Fruit fly (Drosophila melanogaster) whole organism, embryonic: ENCODE results near the gene RhoBTB.
A peak's percentile ranks its signal among the peaks of the same experiment; 100 is the strongest.

ENCODE experiments used
- C15 ChIP-seq: fragments of 200-800 bp; sonication (Bioruptor generic); IDR thresholded peaks from 3 replicates; pipeline ENCODE4 v1.3.6; 2022; ENCODE audit warnings: missing biosample characterization, missing genetic modification characterization
- CG10366 ChIP-seq: fragments of 200-800 bp; sonication (Bioruptor generic); IDR thresholded peaks from 2 replicates; pipeline ENCODE4 v1.3.6; 2022; ENCODE audit warnings: missing biosample characterization, missing genetic modification characterization
- CG11696 ChIP-seq: fragments of 200-800 bp; sonication (Bioruptor generic); IDR thresholded peaks from 2 replicates; pipeline ENCODE4 v1.3.6; 2022; ENCODE audit warnings: missing biosample characterization, missing genetic modification characterization
- CG1233 ChIP-seq: fragments of 200-800 bp; sonication (Bioruptor generic); optimal IDR thresholded peaks from 4 replicates; lab custom pipeline; 2018; ENCODE audit warnings: missing biosample characterization, mild to moderate bottlenecking, missing genetic modification characterization
- CG13775 ChIP-seq: fragments of 200-800 bp; sonication (Bioruptor generic); optimal IDR thresholded peaks from 3 replicates; lab custom pipeline; 2017; ENCODE audit warnings: missing biosample characterization, mild to moderate bottlenecking, missing genetic modification characterization
- CG1602 ChIP-seq: fragments of 200-800 bp; sonication (Bioruptor generic); optimal IDR thresholded peaks from 3 replicates; lab custom pipeline; 2016; ENCODE audit warnings: missing biosample characterization, missing genetic modification characterization
- CG1647 ChIP-seq: fragments of 200-800 bp; sonication (Bioruptor generic); optimal IDR thresholded peaks from 3 replicates; lab custom pipeline; 2016; ENCODE audit warnings: missing biosample characterization, missing genetic modification characterization
- CG16813 ChIP-seq: fragments of 200-800 bp; sonication (Bioruptor generic); IDR thresholded peaks from 3 replicates; pipeline ENCODE4 v1.3.6; 2022; ENCODE audit warnings: missing biosample characterization, missing genetic modification characterization; ENCODE audit not compliant: partially characterized antibody
- CG17912 ChIP-seq: fragments of 200-800 bp; sonication (Bioruptor generic); optimal IDR thresholded peaks from 2 replicates; lab custom pipeline; 2018; ENCODE audit warnings: missing biosample characterization, mild to moderate bottlenecking, missing genetic modification characterization
- CG18476 ChIP-seq: fragments of 200-800 bp; sonication (Bioruptor generic); optimal IDR thresholded peaks from 2 replicates; lab custom pipeline; 2016; ENCODE audit warnings: missing biosample characterization, mild to moderate bottlenecking, missing genetic modification characterization
- CG18599 ChIP-seq: fragments of 200-800 bp; sonication (Bioruptor generic); optimal IDR thresholded peaks from 3 replicates; lab custom pipeline; 2017; ENCODE audit warnings: missing biosample characterization, missing genetic modification characterization, mild to moderate bottlenecking, moderate library complexity, missing genetic modification reagents
- CG18764 ChIP-seq: fragments of 200-800 bp; sonication (Bioruptor generic); optimal IDR thresholded peaks from 3 replicates; lab custom pipeline; 2016; ENCODE audit warnings: missing biosample characterization, missing genetic modification characterization
- CG2199 ChIP-seq: fragments of 200-800 bp; sonication (Bioruptor generic); IDR thresholded peaks from 3 replicates; pipeline ENCODE4 v1.3.6; 2022; ENCODE audit warnings: missing biosample characterization, missing genetic modification characterization
- CG2678 ChIP-seq: fragments of 200-800 bp; sonication (Bioruptor generic); optimal IDR thresholded peaks from 3 replicates; lab custom pipeline; 2019; ENCODE audit warnings: missing biosample characterization, mild to moderate bottlenecking, missing genetic modification characterization, moderate library complexity
- CG2889 ChIP-seq: fragments of 200-800 bp; sonication (Bioruptor generic); IDR thresholded peaks from 3 replicates; pipeline ENCODE4 v1.3.6; 2022; ENCODE audit warnings: missing biosample characterization, missing genetic modification characterization
- CG34376 ChIP-seq: fragments of 200-800 bp; sonication (Bioruptor generic); optimal IDR thresholded peaks from 2 replicates; lab custom pipeline; 2018; ENCODE audit warnings: missing biosample characterization, mild to moderate bottlenecking, missing genetic modification characterization
- CG3847 ChIP-seq: fragments of 200-800 bp; sonication (Bioruptor generic); IDR thresholded peaks from 2 replicates; pipeline ENCODE4 v1.3.6; 2022; ENCODE audit warnings: missing biosample characterization, missing genetic modification characterization
- CG4730 ChIP-seq: fragments of 200-800 bp; sonication (Bioruptor generic); IDR thresholded peaks from 2 replicates; pipeline ENCODE4 v1.3.6; 2022; ENCODE audit warnings: missing biosample characterization, missing genetic modification characterization
- CG6689 ChIP-seq: fragments of 200-800 bp; sonication (Bioruptor generic); IDR thresholded peaks from 2 replicates; pipeline ENCODE4 v1.3.6; 2022; ENCODE audit warnings: missing biosample characterization, missing genetic modification characterization
- CG6765 ChIP-seq: fragments of 200-800 bp; sonication (Bioruptor generic); optimal IDR thresholded peaks from 3 replicates; lab custom pipeline; 2017; ENCODE audit warnings: missing biosample characterization, mild to moderate bottlenecking, missing genetic modification characterization
- CG8478 ChIP-seq: fragments of >200 bp; optimal IDR thresholded peaks from 2 replicates; lab custom pipeline; 2018
- CG9215 ChIP-seq: fragments of 200-800 bp; sonication (Bioruptor generic); IDR thresholded peaks from 2 replicates; pipeline ENCODE4 v1.3.6; 2022; ENCODE audit warnings: missing biosample characterization, missing genetic modification characterization
- CG9727 ChIP-seq: fragments of 200-800 bp; sonication (Bioruptor generic); optimal IDR thresholded peaks from 3 replicates; lab custom pipeline; 2017; ENCODE audit warnings: missing biosample characterization, mild to moderate bottlenecking, missing genetic modification characterization
- Eip74EF ChIP-seq, 2 experiments: fragments of 200-800 bp in 1 of 2; fragments of >200 bp in 1 of 2; sonication (Bioruptor generic) in 1 of 2; optimal IDR thresholded peaks; 2 replicates each; lab custom pipeline; 2017 to 2019; ENCODE audit warnings: missing biosample characterization in 2 of 2, missing genetic modification characterization in 2 of 2, mild to moderate bottlenecking in 1 of 2, moderate library complexity in 1 of 2
- Ets65A ChIP-seq: fragments of 200-800 bp; sonication (Bioruptor generic); peaks from one replicate; lab custom pipeline; 2016; ENCODE audit warnings: missing biosample characterization, missing genetic modification characterization
- Gsc ChIP-seq: fragments of 200-800 bp; sonication (Bioruptor generic); IDR thresholded peaks from 2 replicates; pipeline ENCODE4 v1.3.6; 2022; ENCODE audit warnings: missing biosample characterization, missing genetic modification characterization
- H2.0 ChIP-seq: fragments of 200-800 bp; sonication (Bioruptor generic); IDR thresholded peaks from 2 replicates; pipeline ENCODE4 v1.3.6; 2022; ENCODE audit warnings: missing biosample characterization, missing genetic modification characterization
- Hmx ChIP-seq: fragments of 200-800 bp; sonication (Bioruptor generic); optimal IDR thresholded peaks from 2 replicates; lab custom pipeline; 2016; ENCODE audit warnings: missing biosample characterization, missing genetic modification characterization
- Lim3 ChIP-seq: fragments of 200-800 bp; sonication (Bioruptor generic); IDR thresholded peaks from 2 replicates; pipeline ENCODE4 v1.3.6; 2022; ENCODE audit warnings: missing biosample characterization, missing genetic modification characterization
- Med ChIP-seq: fragments of 200-800 bp; sonication (Bioruptor generic); peaks from one replicate; lab custom pipeline; 2016; ENCODE audit warnings: missing biosample characterization, missing genetic modification characterization, mild to moderate bottlenecking, inconsistent platforms, moderate library complexity
- Myb ChIP-seq: fragments of 200-800 bp; sonication (Bioruptor generic); optimal IDR thresholded peaks from 2 replicates; lab custom pipeline; 2016; ENCODE audit warnings: missing biosample characterization, missing genetic modification characterization
- NFAT ChIP-seq: fragments of 200-800 bp; sonication (Bioruptor generic); IDR thresholded peaks from 2 replicates; pipeline ENCODE4 v1.3.6; 2022; ENCODE audit warnings: missing biosample characterization, missing genetic modification characterization
- Sin3A ChIP-seq: fragments of >200 bp; optimal IDR thresholded peaks from 2 replicates; lab custom pipeline; 2018
- Vsx1 ChIP-seq: fragments of 200-800 bp; sonication (Bioruptor generic); optimal IDR thresholded peaks from 2 replicates; lab custom pipeline; 2017; ENCODE audit warnings: missing biosample characterization, mild to moderate bottlenecking, missing genetic modification characterization, missing genetic modification reagents
- ash1 ChIP-seq: fragments of 200-800 bp; sonication (Bioruptor generic); optimal IDR thresholded peaks from 2 replicates; lab custom pipeline; 2018; ENCODE audit warnings: missing biosample characterization, mild to moderate bottlenecking, missing genetic modification characterization
- br ChIP-seq: fragments of >200 bp; optimal IDR thresholded peaks from 2 replicates; lab custom pipeline; 2017
- chinmo ChIP-seq: fragments of 200-800 bp; sonication (Bioruptor generic); IDR thresholded peaks from 4 replicates; pipeline ENCODE4 v1.3.6; 2022; ENCODE audit warnings: missing biosample characterization, missing genetic modification characterization; ENCODE audit not compliant: partially characterized antibody
- gcm2 ChIP-seq: fragments of 200-800 bp; sonication (Bioruptor generic); optimal IDR thresholded peaks from 2 replicates; lab custom pipeline; 2016; ENCODE audit warnings: missing biosample characterization, missing genetic modification characterization
- knrl ChIP-seq: fragments of 200-800 bp; sonication (Bioruptor generic); IDR thresholded peaks from 3 replicates; pipeline ENCODE4 v1.3.6; 2022; ENCODE audit warnings: missing biosample characterization, missing genetic modification characterization; ENCODE audit not compliant: partially characterized antibody
- lilli ChIP-seq: fragments of 200-800 bp; sonication (Bioruptor generic); optimal IDR thresholded peaks from 3 replicates; lab custom pipeline; 2016; ENCODE audit warnings: missing biosample characterization, missing genetic modification characterization
- nom ChIP-seq: fragments of 200-800 bp; sonication (Bioruptor generic); optimal IDR thresholded peaks from 2 replicates; lab custom pipeline; 2017; ENCODE audit warnings: missing biosample characterization, missing genetic modification characterization, mild to moderate bottlenecking, moderate library complexity, missing genetic modification reagents
- scrt ChIP-seq: fragments of 200-800 bp; sonication (Bioruptor generic); optimal IDR thresholded peaks from 2 replicates; lab custom pipeline; 2018; ENCODE audit warnings: missing biosample characterization, mild to moderate bottlenecking, missing genetic modification characterization, moderate library complexity
- sens ChIP-seq: fragments of 200-800 bp; sonication (Bioruptor generic); peaks from one replicate; lab custom pipeline; 2016; ENCODE audit warnings: missing biosample characterization, missing genetic modification characterization
- seq ChIP-seq: fragments of 200-800 bp; sonication (Bioruptor generic); IDR thresholded peaks from 2 replicates; pipeline ENCODE4 v1.3.6; 2022; ENCODE audit warnings: missing biosample characterization, missing genetic modification characterization
- sna ChIP-seq: fragments of 200-800 bp; sonication (Bioruptor generic); IDR thresholded peaks from 2 replicates; pipeline ENCODE4 v1.3.6; 2022; ENCODE audit warnings: missing biosample characterization, missing genetic modification characterization; ENCODE audit not compliant: partially characterized antibody
- sr ChIP-seq: fragments of 200-800 bp; sonication (Bioruptor generic); IDR thresholded peaks from 3 replicates; pipeline ENCODE4 v1.3.6; 2022; ENCODE audit warnings: missing biosample characterization, missing genetic modification characterization
- sug ChIP-seq: fragments of 200-800 bp; optimal IDR thresholded peaks from 2 replicates; lab custom pipeline; 2019; ENCODE audit warnings: missing biosample characterization, mild to moderate bottlenecking, missing genetic modification characterization, moderate library complexity
- usp ChIP-seq: fragments of >200 bp; optimal IDR thresholded peaks from 2 replicates; lab custom pipeline; 2017; ENCODE audit warnings: missing biosample characterization, missing genetic modification characterization
- zen ChIP-seq: fragments of 200-800 bp; sonication (Bioruptor generic); optimal IDR thresholded peaks from 3 replicates; lab custom pipeline; 2018; ENCODE audit warnings: missing biosample characterization, mild to moderate bottlenecking, missing genetic modification characterization, moderate library complexity

The RhoBTB gene

dm6 chr3L:20402665-20403492 lies 26.8 kb downstream of the RhoBTB start (continued):
- peak; percentile 96 for TF ChIP-seq CG11696 (GFP tag; lab: Robert Waterston, UW)
- no peak for TF ChIP-seq Eip74EF (GFP tag; optimal IDR thresholded peaks at IDR 0.05; lab: Kevin White, UChicago)
- no peak for TF ChIP-seq CG18599 (GFP tag; lab: Kevin White, UChicago)
- TF ChIP-seq knrl (GFP tag; lab: Robert Waterston, UW) = no peak
- no peak for TF ChIP-seq Lim3
- TF ChIP-seq Sin3A (lab: Kevin White, UChicago) = no peak
- TF ChIP-seq br (lab: Kevin White, UChicago) = no peak
- TF ChIP-seq CG10366 = no peak
- no peak for TF ChIP-seq CG6765 (GFP tag; lab: Kevin White, UChicago)
- no peak for TF ChIP-seq gcm2 (GFP tag; lab: Kevin White, UChicago)
- TF ChIP-seq seq (GFP tag; lab: Robert Waterston, UW) = no peak
- no peak for TF ChIP-seq CG1647 (GFP tag; lab: Kevin White, UChicago)
- no peak for TF ChIP-seq H2.0 (GFP tag; lab: Robert Waterston, UW)
- no peak for TF ChIP-seq CG17912
- no peak for TF ChIP-seq Hmx
- TF ChIP-seq CG9215 = no peak
- TF ChIP-seq CG4730 = no peak
- TF ChIP-seq sna (GFP tag; lab: Robert Waterston, UW) = no peak
- TF ChIP-seq CG8478 (lab: Kevin White, UChicago) = no peak
- TF ChIP-seq scrt = no peak
- no peak for TF ChIP-seq usp (GFP tag; lab: Kevin White, UChicago)
- no peak for TF ChIP-seq CG3847
- no peak for TF ChIP-seq CG18764 (GFP tag; lab: Kevin White, UChicago)
- TF ChIP-seq CG2678 (tag; lab: Kevin White, UChicago) = no peak
- no peak for TF ChIP-seq sr (GFP tag; lab: Robert Waterston, UW)
- no peak for TF ChIP-seq NFAT

- no peak for TF ChIP-seq ash1
- TF ChIP-seq sens (GFP tag; lab: Kevin White, UChicago) = peak; percentile 69
- 0 out of 3 replicates have a peak, but pooled peaks have one; percentile 32 for TF ChIP-seq CG16813 (GFP tag; lab: Robert Waterston, UW)
- TF ChIP-seq sug (tag; lab: Kevin White, UChicago) = no peak
- TF ChIP-seq zen = no peak
- no peak for TF ChIP-seq CG18476
- TF ChIP-seq chinmo = peak; percentile 66; the same call in 1 of the 4 replicates
- peak; percentile 21 for TF ChIP-seq Myb (GFP tag; lab: Kevin White, UChicago)
- no peak for TF ChIP-seq lilli (GFP tag; lab: Kevin White, UChicago)
- no peak for TF ChIP-seq C15 (GFP tag; lab: Robert Waterston, UW)
- no peak for TF ChIP-seq Vsx1 (GFP tag; lab: Kevin White, UChicago)
- no peak for TF ChIP-seq CG2889 (GFP tag; lab: Robert Waterston, UW)
- TF ChIP-seq Med = peak; percentile 68
- TF ChIP-seq seq (GFP tag; lab: Robert Waterston, UW) = no peak
- TF ChIP-seq CG1233 (GFP tag; lab: Kevin White, UChicago) = no peak
- no peak for TF ChIP-seq CG1602
- TF ChIP-seq Ets65A (GFP tag; lab: Kevin White, UChicago) = peak; percentile 48
- TF ChIP-seq Gsc = no peak
- TF ChIP-seq CG2199 (GFP tag; lab: Robert Waterston, UW) = 0 out of 3 replicates have a peak, but pooled peaks have one; percentile 0
- TF ChIP-seq nom = peak; percentile 22
- TF ChIP-seq CG13775 = peak; percentile 15
- peak; percentile 20; the same call in 1 of the 2 replicates for TF ChIP-seq CG6689
- TF ChIP-seq CG9727 (GFP tag; lab: Kevin White, UChicago) = peak; percentile 22
- no peak for TF ChIP-seq CG34376
Observed at dm6 chr3L:20403493-20404379, 27.7 kb downstream of the RhoBTB start.
